Fruit fly (Drosophila melanogaster) whole organism, prepupa: Measurements from ENCODE around the gene Proc-R.

Source experiments
- Blimp-1 ChIP-seq: fragments of 200-800 bp; sonication (Bioruptor generic); optimal IDR thresholded peaks from 3 replicates; lab custom pipeline; 2017; ENCODE audit warnings: missing biosample characterization, missing genetic modification characterization, mild to moderate bottlenecking, moderate library complexity, missing genetic modification reagents
- CG10669 ChIP-seq: fragments of 200-800 bp; sonication (Bioruptor generic); optimal IDR thresholded peaks from 3 replicates; lab custom pipeline; 2018; ENCODE audit warnings: missing biosample characterization, mild to moderate bottlenecking, missing genetic modification characterization, moderate library complexity
- CG11902 ChIP-seq: fragments of 200-800 bp; sonication (Bioruptor generic); optimal IDR thresholded peaks from 3 replicates; lab custom pipeline; 2016; ENCODE audit warnings: missing biosample characterization, missing genetic modification characterization
- CG15336 ChIP-seq: fragments of 200-800 bp; sonication (Bioruptor generic); IDR thresholded peaks from 2 replicates; pipeline ENCODE4 v1.3.6; 2022; ENCODE audit warnings: missing biosample characterization, missing genetic modification characterization
- CG1621 ChIP-seq: fragments of 200-800 bp; sonication (Bioruptor generic); optimal IDR thresholded peaks from 3 replicates; lab custom pipeline; 2018; ENCODE audit warnings: missing biosample characterization, mild to moderate bottlenecking, missing genetic modification characterization
- CG3032 ChIP-seq: fragments of 200-800 bp; optimal IDR thresholded peaks from 2 replicates; lab custom pipeline; 2019; ENCODE audit warnings: missing biosample characterization, mild to moderate bottlenecking, missing genetic modification characterization, moderate library complexity
- CG31627 ChIP-seq: fragments of 200-800 bp; sonication (Bioruptor generic); optimal IDR thresholded peaks from 3 replicates; lab custom pipeline; 2016; ENCODE audit warnings: missing biosample characterization, missing genetic modification characterization
- CG32006 ChIP-seq: fragments of 200-800 bp; sonication (Bioruptor generic); optimal IDR thresholded peaks from 3 replicates; lab custom pipeline; 2017; ENCODE audit warnings: missing biosample characterization, mild to moderate bottlenecking, missing genetic modification characterization
- CG34406 ChIP-seq: fragments of 200-800 bp; sonication (Bioruptor generic); optimal IDR thresholded peaks from 3 replicates; lab custom pipeline; 2016; ENCODE audit warnings: missing biosample characterization, missing genetic modification characterization
- CG3919 ChIP-seq: fragments of 200-800 bp; sonication (Bioruptor generic); optimal IDR thresholded peaks from 3 replicates; lab custom pipeline; 2016; ENCODE audit warnings: missing biosample characterization, missing genetic modification characterization
- CG6163 ChIP-seq: fragments of 200-800 bp; sonication (Bioruptor generic); IDR thresholded peaks from 3 replicates; pipeline ENCODE4 v1.3.6; 2022; ENCODE audit warnings: missing biosample characterization, missing genetic modification characterization
- CG6792 ChIP-seq: fragments of 200-800 bp; sonication (Bioruptor generic); optimal IDR thresholded peaks from 3 replicates; lab custom pipeline; 2016; ENCODE audit warnings: missing biosample characterization, missing genetic modification characterization
- CG6808 ChIP-seq: fragments of 200-800 bp; sonication (Bioruptor generic); optimal IDR thresholded peaks from 3 replicates; lab custom pipeline; 2017; ENCODE audit warnings: missing biosample characterization, missing genetic modification characterization, mild to moderate bottlenecking, moderate library complexity, missing genetic modification reagents
- CG6854 ChIP-seq: fragments of 200-800 bp; sonication (Bioruptor generic); optimal IDR thresholded peaks from 2 replicates; lab custom pipeline; 2017; ENCODE audit warnings: missing biosample characterization, mild to moderate bottlenecking, missing genetic modification characterization
- CG7368 ChIP-seq: fragments of 200-800 bp; sonication (Bioruptor generic); optimal IDR thresholded peaks from 3 replicates; lab custom pipeline; 2016; ENCODE audit warnings: missing biosample characterization, missing genetic modification characterization
- CG8119 ChIP-seq: fragments of 200-800 bp; sonication (Bioruptor generic); IDR thresholded peaks from 3 replicates; pipeline ENCODE4 v1.3.6; 2022; ENCODE audit warnings: missing biosample characterization, missing genetic modification characterization
- CG8319 ChIP-seq: fragments of 200-800 bp; sonication (Bioruptor generic); optimal IDR thresholded peaks from 3 replicates; lab custom pipeline; 2016; ENCODE audit warnings: missing biosample characterization, missing genetic modification characterization
- CG8632 ChIP-seq: fragments of 200-800 bp; sonication (Bioruptor generic); optimal IDR thresholded peaks from 3 replicates; lab custom pipeline; 2016; ENCODE audit warnings: missing biosample characterization, missing genetic modification characterization
- CG9139 ChIP-seq: fragments of 200-800 bp; sonication (Bioruptor generic); optimal IDR thresholded peaks from 3 replicates; lab custom pipeline; 2017; ENCODE audit warnings: missing biosample characterization, mild to moderate bottlenecking, missing genetic modification characterization
- Eip75B ChIP-seq: fragments of 200-800 bp; sonication (Bioruptor generic); optimal IDR thresholded peaks from 3 replicates; lab custom pipeline; 2016; ENCODE audit warnings: missing biosample characterization, missing genetic modification characterization
- Eip78C ChIP-seq: fragments of 200-800 bp; sonication (Bioruptor generic); peaks from one replicate; lab custom pipeline; 2016; ENCODE audit warnings: missing biosample characterization, missing genetic modification characterization
- Eip93F ChIP-seq: fragments of 200-800 bp; sonication (Bioruptor generic); optimal IDR thresholded peaks from 2 replicates; lab custom pipeline; 2016; ENCODE audit warnings: missing biosample characterization, mild to moderate bottlenecking, missing genetic modification characterization
- Ets21C ChIP-seq: fragments of 200-800 bp; sonication (Bioruptor generic); optimal IDR thresholded peaks from 3 replicates; lab custom pipeline; 2016; ENCODE audit warnings: missing biosample characterization, missing genetic modification characterization
- Ets96B ChIP-seq: fragments of 200-800 bp; optimal IDR thresholded peaks from 2 replicates; lab custom pipeline; 2019; ENCODE audit warnings: missing biosample characterization, mild to moderate bottlenecking, missing genetic modification characterization, moderate library complexity
- Gug ChIP-seq: fragments of 200-800 bp; sonication (Bioruptor generic); IDR thresholded peaks from 2 replicates; pipeline ENCODE4 v1.3.6; 2022; ENCODE audit warnings: missing biosample characterization, missing genetic modification characterization
- Hr38 ChIP-seq: sonication (Bioruptor generic); optimal IDR thresholded peaks from 2 replicates; lab custom pipeline; 2016; ENCODE audit warnings: missing biosample characterization, missing genetic modification characterization
- Hr39 ChIP-seq: fragments of 200-800 bp; sonication (Bioruptor generic); optimal IDR thresholded peaks from 2 replicates; lab custom pipeline; 2016; ENCODE audit warnings: missing biosample characterization, missing genetic modification characterization
- Hr4 ChIP-seq: fragments of 200-800 bp; sonication (Bioruptor generic); optimal IDR thresholded peaks from 3 replicates; lab custom pipeline; 2016; ENCODE audit warnings: missing biosample characterization, missing genetic modification characterization
- Lpt ChIP-seq: fragments of 200-800 bp; sonication (Bioruptor generic); optimal IDR thresholded peaks from 3 replicates; lab custom pipeline; 2016; ENCODE audit warnings: missing biosample characterization, missing genetic modification characterization
- Met ChIP-seq: fragments of 200-800 bp; sonication (Bioruptor generic); optimal IDR thresholded peaks from 3 replicates; lab custom pipeline; 2016; ENCODE audit warnings: missing biosample characterization, missing genetic modification characterization
- OdsH ChIP-seq: fragments of 200-800 bp; sonication (Bioruptor generic); optimal IDR thresholded peaks from 3 replicates; lab custom pipeline; 2016; ENCODE audit warnings: missing biosample characterization, missing genetic modification characterization
- Smox ChIP-seq: fragments of 200-800 bp; sonication (Bioruptor generic); optimal IDR thresholded peaks from 3 replicates; lab custom pipeline; 2016; ENCODE audit warnings: missing biosample characterization, missing genetic modification characterization
- Sox102F ChIP-seq: fragments of 200-800 bp; sonication (Bioruptor generic); optimal IDR thresholded peaks from 2 replicates; lab custom pipeline; 2016; ENCODE audit warnings: missing biosample characterization, mild to moderate bottlenecking, missing genetic modification characterization
- Sox14 ChIP-seq: fragments of 200-800 bp; sonication (Bioruptor generic); optimal IDR thresholded peaks from 3 replicates; lab custom pipeline; 2016; ENCODE audit warnings: missing biosample characterization, missing genetic modification characterization
- Sox15 ChIP-seq: fragments of 200-800 bp; sonication (Bioruptor generic); optimal IDR thresholded peaks from 3 replicates; lab custom pipeline; 2016; ENCODE audit warnings: missing biosample characterization, missing genetic modification characterization
- achi ChIP-seq: fragments of 200-800 bp; sonication (Bioruptor generic); optimal IDR thresholded peaks from 3 replicates; lab custom pipeline; 2016; ENCODE audit warnings: missing biosample characterization, missing genetic modification characterization
- cyc ChIP-seq: fragments of 200-800 bp; sonication (Bioruptor generic); optimal IDR thresholded peaks from 3 replicates; lab custom pipeline; 2016; ENCODE audit warnings: missing biosample characterization, missing genetic modification characterization
- dac ChIP-seq: fragments of 200-800 bp; sonication (Bioruptor generic); optimal IDR thresholded peaks from 2 replicates; lab custom pipeline; 2017; ENCODE audit warnings: missing biosample characterization, mild to moderate bottlenecking, missing genetic modification characterization
- dsx ChIP-seq: fragments of 200-800 bp; optimal IDR thresholded peaks from 3 replicates; lab custom pipeline; 2019; ENCODE audit warnings: missing biosample characterization, mild to moderate bottlenecking, missing genetic modification characterization, moderate library complexity; ENCODE audit not compliant: poor library complexity, severe bottlenecking
- eg ChIP-seq: fragments of 200-800 bp; sonication (Bioruptor generic); IDR thresholded peaks from 3 replicates; pipeline ENCODE4 v1.3.6; 2022; ENCODE audit warnings: missing biosample characterization, missing genetic modification characterization
- fd59A ChIP-seq: fragments of 200-800 bp; sonication (Bioruptor generic); optimal IDR thresholded peaks from 2 replicates; lab custom pipeline; 2017; ENCODE audit warnings: missing biosample characterization, mild to moderate bottlenecking, missing genetic modification characterization, missing genetic modification reagents
- fd85E ChIP-seq: fragments of 200-800 bp; sonication (Bioruptor generic); optimal IDR thresholded peaks from 3 replicates; lab custom pipeline; 2016; ENCODE audit warnings: missing biosample characterization, missing genetic modification characterization
- net ChIP-seq: fragments of 200-800 bp; sonication (Bioruptor generic); optimal IDR thresholded peaks from 3 replicates; lab custom pipeline; 2016; ENCODE audit warnings: missing biosample characterization, missing genetic modification characterization
- pdm3 ChIP-seq: fragments of 200-800 bp; sonication (Bioruptor generic); optimal IDR thresholded peaks from 3 replicates; lab custom pipeline; 2016; ENCODE audit warnings: missing biosample characterization, missing genetic modification characterization
- salr ChIP-seq, 2 experiments: fragments of 200-800 bp; sonication (Bioruptor generic); optimal IDR thresholded peaks; 3 replicates each; lab custom pipeline; 2016 to 2018; ENCODE audit warnings: missing biosample characterization in 2 of 2, missing genetic modification characterization in 2 of 2, mild to moderate bottlenecking in 1 of 2
- spab ChIP-seq: fragments of 200-800 bp; sonication (Bioruptor generic); optimal IDR thresholded peaks from 2 replicates; lab custom pipeline; 2017; ENCODE audit warnings: missing biosample characterization, mild to moderate bottlenecking, missing genetic modification characterization, missing genetic modification reagents
- ss ChIP-seq, 2 experiments: fragments of 200-800 bp; sonication (Bioruptor generic); optimal IDR thresholded peaks; 2 replicates in 1 of 2; 3 replicates in 1 of 2; lab custom pipeline; 2017 to 2018; ENCODE audit warnings: mild to moderate bottlenecking in 2 of 2, missing biosample characterization in 2 of 2, missing genetic modification characterization in 2 of 2, moderate library complexity in 1 of 2
- svp ChIP-seq: fragments of 200-800 bp; sonication (Bioruptor generic); peaks from one replicate; lab custom pipeline; 2016; ENCODE audit warnings: missing biosample characterization, missing genetic modification characterization
- topi ChIP-seq: fragments of 200-800 bp; sonication (Bioruptor generic); optimal IDR thresholded peaks from 3 replicates; lab custom pipeline; 2016; ENCODE audit warnings: missing biosample characterization, missing genetic modification characterization

Gene Proc-R

DNA sequence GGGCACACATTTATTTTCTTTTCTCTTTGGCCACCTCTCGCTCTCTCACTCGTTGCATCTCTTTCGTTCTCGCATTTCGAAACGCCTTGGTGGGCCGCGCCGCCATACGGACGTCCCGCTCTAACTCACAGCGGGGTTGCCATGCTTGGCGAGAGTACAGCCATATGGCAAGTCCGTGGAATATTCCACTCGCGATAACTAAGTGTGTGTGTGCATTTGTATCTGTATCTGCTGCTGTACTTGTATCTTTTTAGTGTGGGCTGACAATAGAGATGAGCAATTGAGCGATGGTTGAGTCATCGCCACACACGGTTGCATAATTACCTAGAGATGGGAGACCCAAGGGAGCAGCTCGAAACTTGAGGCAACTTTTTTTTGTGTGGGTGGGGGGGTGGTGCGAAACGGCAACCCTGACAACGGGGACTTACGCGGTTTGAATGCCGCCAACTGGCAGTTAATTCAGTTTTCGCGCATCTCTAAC, 23.2 kb upstream of the Proc-R start (continued):
- peak; percentile 63 for TF ChIP-seq Lpt (GFP tag; lab: Kevin White, UChicago)
- TF ChIP-seq CG8632 (GFP tag; lab: Kevin White, UChicago), result peak; percentile 77
- TF ChIP-seq CG8119 (GFP tag; lab: Robert Waterston, UW), result peak; percentile 78
- peak; percentile 82 for TF ChIP-seq CG3919 (GFP tag; lab: Kevin White, UChicago)
- peak; percentile 77 for TF ChIP-seq Sox102F (GFP tag; lab: Kevin White, UChicago)
- peak; percentile 95 for TF ChIP-seq svp
- peak; percentile 89 for TF ChIP-seq CG31627 (GFP tag; lab: Kevin White, UChicago)
- TF ChIP-seq Eip93F (GFP tag; lab: Kevin White, UChicago), result peak; percentile 36
- TF ChIP-seq Eip75B (GFP tag; lab: Kevin White, UChicago), result peak; percentile 68
- peak; percentile 78 for TF ChIP-seq Sox15 (GFP tag; lab: Kevin White, UChicago)
- TF ChIP-seq CG1621, result peak; percentile 74
- peak; percentile 67 for TF ChIP-seq CG6854 (GFP tag; lab: Kevin White, UChicago)
- peak; percentile 38 for TF ChIP-seq Hr38
- TF ChIP-seq CG6792, result peak; percentile 80
- TF ChIP-seq CG7368 (GFP tag; lab: Kevin White, UChicago), result peak; percentile 80
- TF ChIP-seq CG6163 (GFP tag; lab: Robert Waterston, UW), result peak; percentile 90
- peak; percentile 74 for TF ChIP-seq Hr4 (GFP tag; lab: Kevin White, UChicago)
- peak; percentile 86 for TF ChIP-seq Met (GFP tag; lab: Kevin White, UChicago)
- peak; percentile 72 for TF ChIP-seq CG10669 (GFP tag; lab: Kevin White, UChicago)
- TF ChIP-seq eg (GFP tag; lab: Robert Waterston, UW), result peak; percentile 92
- peak; percentile 73 for TF ChIP-seq CG15336 (GFP tag; lab: Robert Waterston, UW)
- peak; percentile 90 for TF ChIP-seq Eip78C (GFP tag; lab: Kevin White, UChicago)
- peak; percentile 54 for TF ChIP-seq Blimp-1
- TF ChIP-seq fd59A, result peak; percentile 27

DNA sequence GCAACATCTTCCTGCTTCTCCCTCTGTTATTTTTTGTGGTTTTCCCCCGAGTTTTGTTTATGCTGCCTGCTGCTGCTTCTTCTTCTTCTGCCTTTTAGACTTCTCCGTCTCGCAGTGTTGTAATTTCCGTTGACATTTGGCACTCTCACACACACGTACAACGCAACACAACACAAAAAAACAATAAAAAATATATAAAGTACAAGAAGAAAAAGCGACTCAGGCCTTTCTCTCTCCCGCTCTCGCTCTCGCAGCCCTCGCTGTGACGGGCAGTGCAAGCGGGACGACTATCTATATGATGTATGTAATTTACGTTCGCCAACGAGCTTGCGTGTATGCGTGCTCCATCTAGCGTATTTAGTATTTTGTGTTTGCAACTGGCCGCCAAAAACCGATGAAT, 21.6 kb upstream of the Proc-R start:
- peak; percentile 40 for TF ChIP-seq OdsH (GFP tag; lab: Kevin White, UChicago)
- TF ChIP-seq Lpt (GFP tag; lab: Kevin White, UChicago), result peak; percentile 81
- TF ChIP-seq CG31627 (GFP tag; lab: Kevin White, UChicago), result no peak
- peak; percentile 93 for TF ChIP-seq svp
- TF ChIP-seq Blimp-1, result peak; percentile 5
- no peak for TF ChIP-seq Ets21C (GFP tag; lab: Kevin White, UChicago)
- TF ChIP-seq Smox (GFP tag; lab: Kevin White, UChicago), result peak; percentile 13
- TF ChIP-seq Eip78C (GFP tag; lab: Kevin White, UChicago), result peak; percentile 50
- TF ChIP-seq fd85E, result no peak
- TF ChIP-seq Sox14 (GFP tag; lab: Kevin White, UChicago), result peak; percentile 61
- no peak for TF ChIP-seq Hr39
- peak; percentile 43 for TF ChIP-seq topi (GFP tag; lab: Kevin White, UChicago)
- peak; percentile 42 for TF ChIP-seq CG34406
- no peak for TF ChIP-seq CG6792
- peak; percentile 82 for TF ChIP-seq CG9139 (GFP tag; lab: Kevin White, UChicago)
- peak; percentile 81 for TF ChIP-seq CG6808 (GFP tag; lab: Kevin White, UChicago)
- TF ChIP-seq dsx, result peak; percentile 65
- TF ChIP-seq CG6163 (GFP tag; lab: Robert Waterston, UW), result peak; percentile 90
- peak; percentile 53 for TF ChIP-seq Sox102F (GFP tag; lab: Kevin White, UChicago)
- peak; percentile 67 for TF ChIP-seq Gug (GFP tag; lab: Robert Waterston, UW)
- no peak for TF ChIP-seq cyc (GFP tag; lab: Kevin White, UChicago)
- peak; percentile 81 to 93 for TF ChIP-seq ss (GFP tag; optimal IDR thresholded peaks at IDR 0.05; lab: Kevin White, UChicago)
- no peak for TF ChIP-seq CG11902 (GFP tag; lab: Kevin White, UChicago)
- peak; percentile 88 for TF ChIP-seq eg (GFP tag; lab: Robert Waterston, UW)
- no peak for TF ChIP-seq CG3919 (GFP tag; lab: Kevin White, UChicago)
- TF ChIP-seq salr (GFP tag; optimal IDR thresholded peaks at IDR 0.05; lab: Kevin White, UChicago), result peak; percentile 48 to 69
- peak; percentile 60 for TF ChIP-seq achi (GFP tag; lab: Kevin White, UChicago)
- peak; percentile 60 for TF ChIP-seq pdm3
- TF ChIP-seq CG6854 (GFP tag; lab: Kevin White, UChicago), result peak; percentile 40
- peak; percentile 77 for TF ChIP-seq Ets96B
- TF ChIP-seq CG3032 (tag; lab: Kevin White, UChicago), result peak; percentile 63
- TF ChIP-seq CG8319, result no peak
- peak; percentile 81 for TF ChIP-seq CG32006 (GFP tag; lab: Kevin White, UChicago)
- TF ChIP-seq net (GFP tag; lab: Kevin White, UChicago), result peak; percentile 75
- peak; percentile 71 for TF ChIP-seq spab (GFP tag; lab: Kevin White, UChicago)
- TF ChIP-seq dac (GFP tag; lab: Kevin White, UChicago), result peak; percentile 75
